Worm (Caenorhabditis elegans) whole organism, young adult: ENCODE data around the gene R05H5.4.

Experiments used
- B0019.2 ChIP-seq: fragments of 200-800 bp; sonication (Bioruptor generic); conservative IDR thresholded peaks from 2 replicates; pipeline ENCODE4 v1.3.6; 2022; ENCODE audit warnings: missing genetic modification reagents, missing genetic modification characterization, missing compliant biosample characterization
- F22D6.2 ChIP-seq: sonication (generic microtip); optimal IDR thresholded peaks from 2 replicates; lab custom pipeline; 2016; ENCODE audit warnings: mild to moderate bottlenecking, missing genetic modification characterization, missing compliant biosample characterization
- athp-1 ChIP-seq: sonication (generic microtip); optimal IDR thresholded peaks from 2 replicates; lab custom pipeline; 2017; ENCODE audit warnings: mild to moderate bottlenecking, missing genetic modification characterization, missing compliant biosample characterization
- cebp-1 ChIP-seq, 2 experiments: fragments of 200-800 bp in 1 of 2; sonication (Bioruptor generic) in 1 of 2; sonication (generic microtip) in 1 of 2; IDR thresholded peaks in 1 of 2; optimal IDR thresholded peaks in 1 of 2; 2 replicates each; pipeline versions ENCODE4 v1.3.6 to Lab custom; 2017 to 2022; ENCODE audit warnings: missing compliant biosample characterization in 2 of 2, missing genetic modification characterization in 2 of 2, mild to moderate bottlenecking in 1 of 2, missing genetic modification reagents in 1 of 2, moderate library complexity in 1 of 2
- egl-44 ChIP-seq: fragments of 200-800 bp; sonication (Bioruptor generic); IDR thresholded peaks from 2 replicates; pipeline ENCODE4 v1.3.6; 2022; ENCODE audit warnings: missing genetic modification reagents, missing genetic modification characterization, missing compliant biosample characterization
- ets-4 ChIP-seq: fragments of 200-800 bp; sonication (Bioruptor generic); optimal IDR thresholded peaks from 2 replicates; lab custom pipeline; 2018; ENCODE audit warnings: mild to moderate bottlenecking, missing genetic modification characterization, missing compliant biosample characterization
- him-1 ChIP-seq: sonication (generic microtip); optimal IDR thresholded peaks from 2 replicates; lab custom pipeline; 2016; ENCODE audit warnings: missing genotype, missing genetic modification reagents, missing genetic modification characterization, missing compliant biosample characterization
- lag-1 ChIP-seq: fragments of 200-800 bp; sonication (Bioruptor generic); IDR thresholded peaks from 2 replicates; pipeline ENCODE4 v1.3.6; 2022; ENCODE audit warnings: missing genetic modification reagents, missing genetic modification characterization, missing compliant biosample characterization
- repo-1 ChIP-seq: sonication (generic microtip); optimal IDR thresholded peaks from 2 replicates; lab custom pipeline; 2017; ENCODE audit warnings: mild to moderate bottlenecking, missing genetic modification characterization, missing compliant biosample characterization
- snpc-1.3 ChIP-seq: sonication (generic microtip); optimal IDR thresholded peaks from 2 replicates; lab custom pipeline; 2017; ENCODE audit warnings: missing genetic modification characterization, mild to moderate bottlenecking, missing compliant biosample characterization, antibody characterized with exemption, moderate library complexity, missing genotype, missing genetic modification reagents; ENCODE audit not compliant: insufficient read depth
- ztf-28 ChIP-seq: fragments of 200-800 bp; sonication (Bioruptor generic); IDR thresholded peaks from 2 replicates; pipeline ENCODE4 v1.3.6; 2022; ENCODE audit warnings: missing genetic modification reagents, missing genetic modification characterization, missing compliant biosample characterization

The R05H5.4 gene

ce11 chrII:10155106-10155505, 44.7 kb downstream of the R05H5.4 start, which contains the start of gene nlp-63:
nlp-63 (plus strand) TSS chrII:10155406.
- TF ChIP-seq ets-4 (GFP tag; lab: Kevin White, UChicago) (no peak), lag-1 (GFP tag; lab: Robert Waterston, UW) (no peak), snpc-1.3 (no peak), him-1 (tag; lab: Kevin White, UChicago) (no peak), cebp-1 (GFP tag; IDR thresholded peaks at IDR 0.05; lab: Robert Waterston, UW) (no peak), cebp-1 (tag; optimal IDR thresholded peaks at IDR 0.05; lab: Kevin White, UChicago) (no peak), repo-1 (tag; lab: Kevin White, UChicago) (no peak), egl-44 (GFP tag; lab: Robert Waterston, UW) (no peak), F22D6.2 (no peak), ztf-28 (no peak), B0019.2 (GFP tag; lab: Robert Waterston, UW) (no peak), athp-1 (tag; lab: Kevin White, UChicago) (no peak)
